Fruit fly (Drosophila melanogaster): ENCODE measurements around the gene Ubi-p5E.

Ubi-p5E gene

dm6 chrX:6279629-6280073 lies at the start of gene Ubi-p5E:
Gene Ubi-p5E, minus strand, starts transcription at chrX:6279647.
- no peak for TF ChIP-seq noc (tag; optimal IDR thresholded peaks at IDR 0.05)

- TF ChIP-seq noc (tag; optimal IDR thresholded peaks at IDR 0.05): no peak
Measured at dm6 chrX:6316858-6317474, 37.5 kb upstream of the Ubi-p5E start.

DNA sequence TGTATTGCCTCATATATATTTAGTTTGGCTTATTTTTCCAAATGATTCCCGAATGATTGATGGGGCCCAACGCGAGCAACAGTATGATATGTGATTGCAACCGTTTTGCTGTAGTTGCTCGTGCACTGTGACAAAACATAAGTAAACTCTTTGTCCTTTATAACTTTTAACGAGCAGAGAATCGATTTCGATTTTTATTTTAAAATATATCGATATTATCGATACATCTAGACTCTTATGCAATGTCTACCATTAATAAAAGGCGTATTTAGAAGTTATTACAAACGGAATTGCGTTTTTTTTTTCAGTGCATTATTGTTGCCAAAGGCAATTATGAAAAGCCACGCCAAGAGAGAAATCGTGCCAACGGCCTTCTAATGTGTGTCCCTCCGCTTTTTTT lies 36.1 kb upstream of the Ubi-p5E start:
- no peak for TF ChIP-seq noc (tag; optimal IDR thresholded peaks at IDR 0.05)

DNA sequence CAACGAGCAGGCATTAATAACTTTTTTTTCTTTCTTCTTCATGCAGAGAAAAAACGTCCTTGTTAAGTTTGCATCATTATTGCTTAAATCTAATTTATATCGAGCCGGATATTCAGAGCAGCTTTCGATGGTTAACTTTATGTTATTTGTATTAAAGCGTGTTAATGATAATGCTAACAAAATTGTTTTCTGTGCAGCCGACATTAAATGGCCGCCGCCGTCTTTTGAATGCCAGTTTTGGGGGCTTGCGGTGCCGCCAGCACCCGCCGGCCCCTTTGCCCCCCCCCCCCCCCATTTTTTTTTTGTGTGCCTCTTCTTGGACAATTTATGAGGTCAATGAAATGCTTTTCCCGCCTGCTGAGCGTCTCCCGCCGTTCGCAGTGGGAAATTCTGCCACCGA lies 32.1 kb upstream of the Ubi-p5E start:
- TF ChIP-seq noc (tag; optimal IDR thresholded peaks at IDR 0.05): no peak

DNA sequence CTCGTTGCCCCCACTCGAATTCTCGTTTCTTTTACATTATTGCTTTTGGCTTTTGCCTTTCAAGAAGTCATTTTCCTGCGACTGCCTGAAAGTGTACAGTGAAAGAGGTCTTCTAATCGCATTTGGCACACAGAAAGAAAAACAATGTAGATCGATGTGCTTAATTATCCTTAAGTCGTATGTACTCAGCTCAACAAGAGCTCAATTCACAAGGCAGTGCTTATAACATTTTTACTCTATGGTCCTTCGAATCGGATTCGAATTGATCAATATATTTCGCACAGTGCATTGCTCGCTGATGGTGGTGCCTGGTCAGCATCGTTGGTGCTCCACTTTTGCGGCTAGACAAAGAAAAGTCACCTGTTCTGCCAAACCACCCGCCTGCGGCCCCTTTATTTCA lies 31.0 kb upstream of the Ubi-p5E start:
- TF ChIP-seq noc (tag; optimal IDR thresholded peaks at IDR 0.05): no peak

- no peak for TF ChIP-seq noc (tag; optimal IDR thresholded peaks at IDR 0.05)
Measured at dm6 chrX:6308852-6309251, 29.4 kb upstream of the Ubi-p5E start, which contains the start of gene CG15894. Gene CG15894, plus strand, starts transcription at chrX:6309212.

dm6 chrX:6305317-6305716 lies 25.9 kb upstream of the Ubi-p5E start:
- TF ChIP-seq noc (tag; optimal IDR thresholded peaks at IDR 0.05): no peak

DNA sequence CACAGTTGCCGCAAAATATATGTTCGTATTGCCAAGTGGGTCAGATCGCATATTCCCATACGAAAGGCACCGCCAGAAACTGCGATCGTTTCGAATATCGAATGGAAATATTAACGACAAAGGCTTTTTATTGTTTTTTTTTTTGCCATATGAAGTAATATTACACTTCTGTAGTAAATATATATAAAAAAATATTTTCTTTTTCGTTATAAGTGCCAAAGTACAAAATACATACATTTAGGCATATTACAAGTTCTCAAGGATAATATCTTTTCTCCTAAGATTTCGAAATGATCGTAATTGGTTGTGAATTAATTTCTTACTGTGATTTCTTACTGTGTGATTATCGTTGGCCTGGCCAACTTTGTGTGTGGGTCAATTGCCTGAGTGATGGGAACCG lies 24.8 kb upstream of the Ubi-p5E start:
- no peak for TF ChIP-seq noc (tag; optimal IDR thresholded peaks at IDR 0.05)

- TF ChIP-seq noc (tag; optimal IDR thresholded peaks at IDR 0.05): no peak
Measured at dm6 chrX:6303675-6304074, 24.2 kb upstream of the Ubi-p5E start, which contains the start of gene CG3823. Gene CG3823, plus strand, starts transcription at chrX:6303975.

DNA sequence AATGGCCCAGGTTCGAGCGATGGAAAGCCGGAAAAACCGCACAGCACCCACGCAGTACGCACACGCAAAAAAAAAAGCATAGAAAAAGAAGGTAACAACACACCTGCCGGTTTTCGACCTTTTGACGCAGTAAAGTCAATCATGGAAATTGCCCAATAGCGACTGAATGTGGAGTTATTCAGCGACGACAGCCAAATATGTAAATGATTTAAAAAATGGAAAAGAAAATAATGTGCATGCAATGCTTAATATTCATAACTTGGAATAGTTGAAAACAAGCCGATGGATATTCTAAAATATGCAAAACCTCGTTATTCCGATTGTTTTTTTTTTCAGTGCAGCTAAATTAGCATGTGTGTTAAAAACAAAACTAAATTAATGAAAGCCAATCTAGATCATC lies 23.7 kb upstream of the Ubi-p5E start:
- no peak for TF ChIP-seq noc (tag; optimal IDR thresholded peaks at IDR 0.05)

DNA sequence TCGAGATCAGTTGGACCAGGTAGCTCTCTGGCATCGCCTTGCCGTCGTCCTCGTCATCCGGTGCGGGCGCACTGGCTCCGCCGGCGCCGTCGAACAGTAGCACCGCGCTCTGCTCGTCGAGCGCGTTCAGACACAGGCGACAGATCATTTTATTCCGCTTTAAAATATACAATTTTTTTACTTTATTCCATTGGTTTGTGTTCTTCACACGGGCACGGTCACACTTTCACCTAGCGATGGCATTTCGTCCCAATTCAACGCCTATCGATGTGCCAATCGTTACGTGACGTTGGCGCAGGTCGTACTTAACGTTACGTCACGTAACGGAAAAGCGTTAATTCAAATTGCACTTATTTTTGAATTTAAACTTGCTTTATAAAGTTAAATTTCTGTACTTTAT lies 21.6 kb upstream of the Ubi-p5E start, which contains the start of gene CG12219:
TSS of gene CG12219 (minus strand) at position 234 of the 400 bp plus-strand sequence.
- TF ChIP-seq noc (tag; optimal IDR thresholded peaks at IDR 0.05): no peak

- TF ChIP-seq noc (tag; optimal IDR thresholded peaks at IDR 0.05): no peak
Measured at dm6 chrX:6295129-6295539, 15.7 kb upstream of the Ubi-p5E start, which contains the start of the genes CG15891 and CG3815. Gene CG15891, minus strand, starts transcription at chrX:6295345. Gene CG3815, plus strand, starts transcription at chrX:6295389.

dm6 chrX:6294243-6294642 lies 14.8 kb upstream of the Ubi-p5E start, which contains the start of gene CG15892:
Gene CG15892, minus strand, starts transcription at chrX:6294343.
- TF ChIP-seq noc (tag; optimal IDR thresholded peaks at IDR 0.05): no peak

- TF ChIP-seq noc (tag; optimal IDR thresholded peaks at IDR 0.05): no peak
Measured at dm6 chrX:6291083-6291699, 11.7 kb upstream of the Ubi-p5E start, which contains the start of the genes Rpt4 and mldr. Gene Rpt4, minus strand, starts transcription at chrX:6291245. Gene mldr, plus strand, starts transcription at chrX:6291303.

DNA sequence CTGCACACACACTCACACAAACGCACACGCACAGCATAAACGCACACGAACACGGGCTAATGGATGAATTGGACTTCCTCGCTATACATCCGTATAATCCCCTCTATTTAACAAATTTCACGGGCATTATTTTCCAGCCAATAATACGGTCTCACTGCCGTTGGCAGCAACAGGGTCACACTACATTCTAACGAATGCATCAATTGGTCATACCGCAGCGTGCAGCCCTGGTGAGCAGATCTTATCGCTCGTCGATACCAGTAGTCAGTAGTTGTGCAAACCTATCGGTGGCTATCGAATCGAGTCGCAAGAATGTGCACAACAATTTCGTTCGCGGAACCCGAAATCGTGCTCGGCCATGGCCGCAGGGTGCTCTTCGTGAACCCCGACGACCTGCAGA lies 8.4 kb upstream of the Ubi-p5E start, which contains the start of the genes Top3beta and wuho:
TSS of gene Top3beta (minus strand) at position 149 of the 400 bp plus-strand sequence.
TSS of gene wuho (plus strand) at position 259 of the 400 bp plus-strand sequence.
- TF ChIP-seq noc (tag; optimal IDR thresholded peaks at IDR 0.05): peak; percentile 54

- no peak for TF ChIP-seq noc (tag; optimal IDR thresholded peaks at IDR 0.05)
Measured at dm6 chrX:6283470-6283869, 4.0 kb upstream of the Ubi-p5E start, which contains the start of gene CG11700. Gene CG11700, minus strand, starts transcription at chrX:6283575.
